Worm (Caenorhabditis elegans) whole organism, L4/young adult: ENCODE results near the gene R11G11.16.

ENCODE experiments used
- W03F9.2 ChIP-seq: fragments of 150-350 bp; optimal IDR thresholded peaks from 2 replicates; lab custom pipeline; 2014; ENCODE audit warnings: missing biosample characterization, missing genetic modification characterization
- dao-5 ChIP-seq: sonication (generic microtip); optimal IDR thresholded peaks from 2 replicates; lab custom pipeline; 2016; ENCODE audit warnings: missing genotype, missing genetic modification characterization, moderate library complexity, missing compliant biosample characterization
- him-1 ChIP-seq: sonication (generic microtip); optimal IDR thresholded peaks from 2 replicates; lab custom pipeline; 2016; ENCODE audit warnings: missing genotype, missing genetic modification reagents, missing genetic modification characterization, missing compliant biosample characterization

The R11G11.16 gene

DNA sequence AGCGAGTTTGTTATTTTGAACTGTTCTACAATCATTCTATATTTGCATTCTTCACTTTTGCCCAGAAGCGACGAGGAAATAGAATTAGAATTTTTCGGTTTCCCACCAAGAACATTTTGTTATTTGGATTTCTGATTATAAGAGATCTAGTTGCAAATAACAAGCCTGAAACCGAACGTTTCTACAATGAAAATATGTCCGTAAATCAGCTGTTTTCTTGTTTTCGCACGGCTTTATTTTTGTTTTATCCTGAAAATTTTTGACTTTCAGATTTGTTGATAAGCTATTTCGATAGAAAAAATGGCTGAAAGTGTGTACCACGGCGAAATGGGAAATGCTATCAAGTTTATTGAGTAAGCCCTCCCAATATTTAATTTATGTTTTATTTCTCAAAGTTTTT is 2.7 kb upstream of the R11G11.16 start, which contains the start of gene srw-108:
Gene srw-108 (plus strand): TSS at position 301 of the 400 bp plus-strand sequence.
- TF ChIP-seq W03F9.2 (tag; lab: Kevin White, UChicago) (no peak), him-1 (tag; lab: Kevin White, UChicago) (no peak), dao-5 (tag; lab: Kevin White, UChicago) (no peak)

DNA sequence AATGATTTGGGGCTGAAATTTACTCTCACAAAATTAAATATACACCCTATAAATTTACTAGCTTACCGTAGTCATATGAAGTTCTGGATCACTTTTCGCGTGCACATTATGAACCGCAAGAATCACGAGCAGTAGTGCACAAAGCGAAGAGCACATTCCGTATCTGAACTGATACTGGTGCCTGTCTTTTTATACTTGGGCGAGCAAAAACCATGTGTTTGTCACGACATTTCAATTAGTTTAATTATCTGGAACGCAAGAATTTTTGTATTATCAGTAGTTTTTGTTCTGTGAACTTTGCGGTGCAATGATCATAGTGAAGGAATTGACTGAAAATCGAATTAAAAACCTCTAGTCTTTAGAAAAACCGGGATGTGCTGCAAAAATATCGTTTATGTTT is 882 bp downstream of the R11G11.16 start, which contains the start of gene lipl-3:
Gene lipl-3 (minus strand): TSS at position 161 of the 400 bp plus-strand sequence.
- TF ChIP-seq him-1 (tag; lab: Kevin White, UChicago) (no peak), dao-5 (tag; lab: Kevin White, UChicago) (no peak), W03F9.2 (tag; lab: Kevin White, UChicago) (no peak)

DNA sequence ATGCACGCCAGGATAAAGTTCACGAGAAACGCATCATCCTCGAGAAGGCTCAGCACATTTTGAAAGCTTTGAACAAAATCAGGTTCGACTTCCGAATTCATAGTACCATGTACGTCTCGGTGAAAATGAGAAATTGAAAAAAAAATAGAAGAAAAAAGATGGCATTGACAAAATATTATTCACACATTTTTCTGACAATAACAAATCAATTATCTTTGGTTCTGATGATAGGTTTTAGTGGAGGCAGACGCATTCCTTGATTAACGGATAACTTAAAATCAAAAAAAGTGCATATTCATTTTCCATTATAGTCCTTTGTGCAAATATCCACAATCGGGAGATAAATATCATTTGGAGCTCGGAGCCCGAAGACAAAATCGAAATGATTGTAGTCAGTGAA is 3.4 kb downstream of the R11G11.16 start, which contains the start of gene srw-107:
Gene srw-107 (minus strand): TSS at position 101 of the 400 bp plus-strand sequence.
- TF ChIP-seq W03F9.2 (tag; lab: Kevin White, UChicago) (no peak), dao-5 (tag; lab: Kevin White, UChicago) (no peak), him-1 (tag; lab: Kevin White, UChicago) (no peak)

DNA sequence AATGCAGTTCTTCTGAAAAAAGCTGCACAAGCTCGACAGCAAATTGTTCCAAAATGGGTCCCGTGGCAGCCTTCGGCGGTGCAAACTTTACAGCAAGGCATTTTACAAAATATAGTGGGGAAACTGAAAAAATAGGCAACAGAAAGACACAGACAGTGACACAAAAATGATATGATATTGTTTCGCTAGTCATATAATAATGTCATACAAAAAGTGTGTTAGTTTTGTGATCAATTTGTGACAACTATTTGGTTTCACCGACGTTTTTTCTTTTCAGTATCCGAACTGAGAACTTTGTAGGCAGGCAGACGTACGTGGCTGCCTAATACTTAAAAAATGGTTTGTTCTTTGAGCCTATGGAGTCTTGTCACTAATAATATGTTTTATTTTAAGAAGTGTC is 5.5 kb downstream of the R11G11.16 start, which contains the start of gene nhr-210:
Gene nhr-210 (minus strand): TSS at position 101 of the 400 bp plus-strand sequence.
- no peak for TF ChIP-seq dao-5 (tag; lab: Kevin White, UChicago)
- no peak for TF ChIP-seq W03F9.2 (tag; lab: Kevin White, UChicago)
- TF ChIP-seq him-1 (tag; lab: Kevin White, UChicago), result no peak

DNA sequence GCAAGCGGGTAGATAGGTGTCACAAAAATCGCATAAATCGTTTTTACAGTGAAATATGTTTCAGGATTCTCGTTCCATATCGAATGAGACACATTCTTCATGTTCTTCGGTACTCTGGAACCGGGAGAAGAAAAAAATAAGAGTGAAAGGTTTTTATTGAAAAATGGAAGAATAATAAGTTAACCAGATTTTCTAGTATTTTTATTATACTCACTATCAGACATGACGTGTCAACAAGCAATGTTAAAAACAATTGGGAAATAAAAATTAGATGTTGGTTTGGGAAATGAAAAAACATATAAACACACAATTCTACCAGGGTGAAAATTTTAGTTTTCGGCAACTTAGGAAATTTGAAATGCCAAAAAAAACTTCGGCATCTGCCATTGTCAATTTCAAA is 12.5 kb downstream of the R11G11.16 start, which contains the start of gene srh-37:
Gene srh-37 (minus strand): TSS at position 101 of the 400 bp plus-strand sequence.
- TF ChIP-seq dao-5 (tag; lab: Kevin White, UChicago) (no peak), him-1 (tag; lab: Kevin White, UChicago) (no peak), W03F9.2 (tag; lab: Kevin White, UChicago) (no peak)

DNA sequence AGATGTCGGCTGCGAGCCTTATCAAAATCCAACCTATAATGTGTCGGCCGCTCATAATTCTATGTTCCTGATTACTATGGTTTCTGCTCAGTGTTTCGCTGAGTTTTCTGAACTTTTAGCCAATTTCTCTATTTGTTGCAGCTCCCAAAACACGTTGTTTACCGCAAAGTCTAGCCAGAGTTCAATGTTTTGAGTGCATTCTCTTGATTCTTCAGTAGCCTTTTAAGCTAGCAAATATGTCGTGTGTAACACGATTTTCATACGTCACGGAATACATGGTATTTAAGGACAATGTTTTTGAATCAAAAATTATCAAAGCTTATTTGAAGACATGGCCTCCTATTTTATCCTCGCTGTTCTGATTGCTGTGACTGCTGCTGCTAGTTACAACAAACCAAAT is 19.7 kb downstream of the R11G11.16 start, which contains the start of gene srlf-19:
Gene srlf-19 (plus strand): TSS at position 301 of the 400 bp plus-strand sequence.
- TF ChIP-seq him-1 (tag; lab: Kevin White, UChicago) (no peak), W03F9.2 (tag; lab: Kevin White, UChicago) (no peak), dao-5 (tag; lab: Kevin White, UChicago) (no peak)

DNA sequence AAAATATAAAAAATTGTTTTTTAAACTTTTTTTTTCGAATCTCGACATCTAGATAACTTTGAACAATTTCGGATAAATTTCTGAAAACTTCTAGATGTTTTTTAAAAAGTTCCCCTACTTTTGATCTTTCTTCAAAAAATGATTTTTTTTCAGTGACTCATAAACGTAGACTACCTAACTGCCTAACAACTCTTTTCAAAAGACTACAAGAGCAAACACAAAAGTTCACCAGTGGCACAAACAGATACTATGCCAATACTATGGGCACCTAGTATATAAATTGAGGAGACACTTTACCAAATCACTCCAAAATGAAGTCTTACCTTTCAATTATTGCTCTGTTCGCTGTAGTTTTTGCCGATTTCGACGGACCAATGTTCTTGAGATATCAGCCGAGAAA is 21.2 kb downstream of the R11G11.16 start, which contains the start of gene srlf-35:
Gene srlf-35 (plus strand): TSS at position 301 of the 400 bp plus-strand sequence.
- TF ChIP-seq him-1 (tag; lab: Kevin White, UChicago) (no peak), W03F9.2 (tag; lab: Kevin White, UChicago) (no peak), dao-5 (tag; lab: Kevin White, UChicago) (no peak)

DNA sequence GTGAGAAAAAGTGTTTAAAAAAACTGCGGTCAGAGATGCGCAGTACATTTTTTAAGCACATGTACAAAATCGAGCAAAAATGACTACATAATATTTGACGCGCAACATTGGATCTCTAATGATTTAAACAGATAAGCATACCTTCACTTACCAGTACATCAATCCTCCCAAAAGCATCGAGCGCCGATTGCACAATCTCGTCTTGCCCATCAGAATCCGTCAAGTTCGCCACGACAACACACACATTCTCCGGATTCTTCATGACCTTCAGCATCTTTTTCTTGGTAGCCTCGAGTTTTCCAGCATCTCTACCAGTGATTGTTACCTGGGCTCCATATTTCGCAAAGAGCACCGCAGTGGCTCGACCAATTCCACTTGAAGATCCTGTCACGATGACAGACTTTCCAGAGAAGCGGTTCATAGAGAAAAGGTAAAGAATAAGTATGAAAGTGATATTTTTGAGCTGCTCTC is 22.1 kb downstream of the R11G11.16 start, which contains the start of gene T01G6.10:
Gene T01G6.10 (minus strand): TSS at position 421 of the 471 bp plus-strand sequence.
- no peak for TF ChIP-seq W03F9.2 (tag; lab: Kevin White, UChicago)
- no peak for TF ChIP-seq dao-5 (tag; lab: Kevin White, UChicago)
- TF ChIP-seq him-1 (tag; lab: Kevin White, UChicago), result no peak

DNA sequence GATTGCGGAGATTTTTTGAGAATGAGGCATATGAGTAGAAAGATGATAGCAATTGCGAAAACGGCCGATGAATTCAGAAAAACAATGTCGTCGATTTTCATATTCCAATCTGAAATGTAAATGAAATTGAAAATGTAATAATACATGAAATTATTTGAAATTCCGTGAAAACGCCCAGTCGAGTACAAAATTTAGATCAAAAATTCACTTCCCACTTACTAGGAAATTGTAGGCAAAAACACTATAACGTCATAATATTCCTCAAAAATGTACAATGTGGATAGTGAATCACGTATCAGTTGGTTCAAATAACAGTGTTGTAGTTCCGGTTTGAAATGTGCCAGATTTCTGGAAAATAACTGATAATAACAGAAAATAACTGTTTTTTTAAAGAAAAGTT is 23.7 kb downstream of the R11G11.16 start, which contains the start of gene str-256:
Gene str-256 (minus strand): TSS at position 101 of the 400 bp plus-strand sequence.
- TF ChIP-seq dao-5 (tag; lab: Kevin White, UChicago) (no peak), him-1 (tag; lab: Kevin White, UChicago) (no peak), W03F9.2 (tag; lab: Kevin White, UChicago) (no peak)

DNA sequence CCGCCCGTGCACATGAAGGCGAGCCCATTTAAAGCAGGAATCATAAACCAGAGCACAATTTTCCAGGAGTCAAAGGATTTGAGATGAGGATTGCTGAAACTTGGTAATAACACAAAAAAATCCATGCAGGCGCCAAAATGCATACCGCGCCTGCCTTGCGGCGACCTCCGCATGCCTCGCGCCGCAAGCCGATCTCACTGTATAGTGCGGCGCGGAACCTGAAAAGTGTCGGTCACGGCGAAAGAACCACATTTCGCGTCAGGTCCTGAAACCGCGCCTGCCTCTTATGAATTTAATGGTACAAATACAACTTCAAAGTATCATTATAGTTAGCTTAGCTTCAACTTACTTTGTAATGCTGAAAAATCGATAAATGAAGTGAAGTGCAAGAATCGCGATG is 24.4 kb downstream of the R11G11.16 start:
- TF ChIP-seq him-1 (tag; lab: Kevin White, UChicago) (no peak), W03F9.2 (tag; lab: Kevin White, UChicago) (no peak), dao-5 (tag; lab: Kevin White, UChicago) (no peak)

DNA sequence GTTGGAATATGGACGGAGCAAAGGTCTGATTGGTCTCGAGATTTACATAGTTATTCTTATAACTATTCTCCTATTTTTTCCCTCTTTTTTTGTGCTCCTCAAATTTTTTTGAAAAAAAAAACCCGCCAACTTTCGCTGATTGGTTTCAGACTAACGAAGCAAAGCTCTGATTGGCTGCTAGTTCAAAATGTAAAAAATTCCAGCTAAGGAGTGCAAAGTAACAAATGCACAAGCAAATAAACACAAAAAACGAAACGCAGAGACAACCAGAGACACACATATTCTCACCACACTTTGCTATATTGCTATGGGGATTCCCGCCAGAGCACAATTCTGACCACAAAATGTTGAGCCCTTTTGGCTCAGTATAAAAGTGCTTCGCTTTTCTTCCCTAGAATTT is 27.5 kb downstream of the R11G11.16 start, which contains the start of gene T01G6.1:
Gene T01G6.1 (plus strand): TSS at position 301 of the 400 bp plus-strand sequence.
- TF ChIP-seq dao-5 (tag; lab: Kevin White, UChicago) (no peak), W03F9.2 (tag; lab: Kevin White, UChicago) (no peak), him-1 (tag; lab: Kevin White, UChicago) (no peak)

DNA sequence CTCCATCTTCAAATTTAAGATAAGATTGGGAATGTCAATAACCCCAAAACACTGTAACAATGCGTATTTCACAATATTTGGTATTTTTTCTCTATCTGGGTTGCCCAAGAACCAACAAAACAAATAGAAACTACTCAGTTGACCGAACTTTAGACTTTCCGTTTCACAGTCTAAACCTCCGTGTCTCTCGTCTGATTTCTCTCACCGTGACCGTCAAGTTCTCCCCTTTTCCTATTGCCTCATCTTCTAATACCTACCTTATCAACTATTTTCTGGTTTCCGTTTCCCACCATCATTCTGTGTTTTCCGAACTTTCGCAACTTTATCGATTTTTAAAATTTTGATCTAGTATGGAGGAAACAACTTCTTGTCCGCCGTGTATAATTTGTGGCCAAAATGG is 30.7 kb downstream of the R11G11.16 start, which contains the start of gene nhr-131:
Gene nhr-131 (plus strand): TSS at position 87 of the 400 bp plus-strand sequence.
- TF ChIP-seq dao-5 (tag; lab: Kevin White, UChicago) (no peak), W03F9.2 (tag; lab: Kevin White, UChicago) (no peak), him-1 (tag; lab: Kevin White, UChicago) (no peak)

DNA sequence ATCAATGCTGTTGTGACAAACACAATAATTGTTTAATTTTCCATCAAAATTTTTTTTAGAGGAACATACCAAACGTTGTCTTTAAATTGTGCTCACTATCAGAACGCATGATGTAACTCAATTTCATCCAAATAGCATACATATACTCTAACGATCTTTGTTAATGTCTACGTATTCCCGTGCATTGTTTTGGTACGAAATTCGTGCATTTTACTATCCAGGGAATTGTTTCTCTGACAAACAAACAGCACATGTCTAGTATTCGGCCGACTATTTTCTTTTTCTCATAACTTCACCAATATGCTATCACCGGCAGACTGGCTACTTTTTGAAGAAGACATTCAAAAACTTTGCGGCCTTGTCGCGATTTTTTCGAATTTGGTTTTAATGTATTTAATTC is 33.5 kb downstream of the R11G11.16 start, which contains the start of gene str-196:
Gene str-196 (plus strand): TSS at position 301 of the 400 bp plus-strand sequence.
- TF ChIP-seq him-1 (tag; lab: Kevin White, UChicago) (no peak), W03F9.2 (tag; lab: Kevin White, UChicago) (no peak), dao-5 (tag; lab: Kevin White, UChicago) (no peak)
